Worm (Caenorhabditis elegans) whole organism, young adult: Measurements from ENCODE around the gene dpy-7.
A peak's percentile ranks its signal among the peaks of the same experiment; 100 is the strongest.

Experiments used
- F33H1.4 ChIP-seq: fragments of 200-800 bp; sonication (Bioruptor generic); IDR thresholded peaks from 2 replicates; pipeline ENCODE4 v1.3.6; 2022; ENCODE audit warnings: missing genetic modification reagents, missing genetic modification characterization, missing compliant biosample characterization
- F39B2.1 ChIP-seq: fragments of 200-800 bp; sonication (Bioruptor generic); IDR thresholded peaks from 2 replicates; pipeline ENCODE4 v1.3.6; 2022; ENCODE audit warnings: missing genetic modification reagents, missing genetic modification characterization, missing compliant biosample characterization
- F52B5.7 ChIP-seq: sonication (generic microtip); optimal IDR thresholded peaks from 2 replicates; lab custom pipeline; 2016; ENCODE audit warnings: mild to moderate bottlenecking, missing genetic modification characterization, missing compliant biosample characterization
- F55B11.4 ChIP-seq: sonication (generic microtip); optimal IDR thresholded peaks from 2 replicates; lab custom pipeline; 2016; ENCODE audit warnings: missing compliant biosample characterization, missing genetic modification characterization, borderline replicate concordance; ENCODE audit not compliant: insufficient read depth
- F57A8.1 ChIP-seq: fragments of 200-800 bp; sonication (Bioruptor generic); optimal IDR thresholded peaks from 2 replicates; lab custom pipeline; 2018; ENCODE audit warnings: mild to moderate bottlenecking, missing genetic modification characterization, moderate library complexity, missing compliant biosample characterization
- K12H6.12 ChIP-seq: fragments of 200-800 bp; sonication (Bioruptor generic); optimal IDR thresholded peaks from 2 replicates; lab custom pipeline; 2018; ENCODE audit warnings: mild to moderate bottlenecking, missing genetic modification characterization, missing compliant biosample characterization
- Y53G8AR.9 ChIP-seq: fragments of 200-800 bp; sonication (Bioruptor generic); conservative IDR thresholded peaks from 2 replicates; pipeline ENCODE4 v1.3.6; 2022; ENCODE audit warnings: missing genetic modification reagents, missing genetic modification characterization, missing compliant biosample characterization
- Y79H2A.3 ChIP-seq: fragments of 200-800 bp; sonication (Bioruptor generic); conservative IDR thresholded peaks from 2 replicates; pipeline ENCODE4 v1.3.6; 2022; ENCODE audit warnings: missing genetic modification reagents, missing genetic modification characterization, missing compliant biosample characterization
- aptf-2 ChIP-seq: fragments of 200-800 bp; sonication (Bioruptor generic); conservative IDR thresholded peaks from 2 replicates; pipeline ENCODE4 v1.3.6; 2022; ENCODE audit warnings: missing genetic modification reagents, missing genetic modification characterization, missing compliant biosample characterization
- athp-1 ChIP-seq: sonication (generic microtip); optimal IDR thresholded peaks from 2 replicates; lab custom pipeline; 2017; ENCODE audit warnings: mild to moderate bottlenecking, missing genetic modification characterization, missing compliant biosample characterization
- bed-2 ChIP-seq: fragments of 200-800 bp; sonication (Bioruptor generic); IDR thresholded peaks from 2 replicates; pipeline ENCODE4 v1.3.6; 2022; ENCODE audit warnings: missing genetic modification reagents, missing genetic modification characterization, missing compliant biosample characterization
- cebp-2 ChIP-seq: fragments of 200-800 bp; sonication (Bioruptor generic); IDR thresholded peaks from 2 replicates; pipeline ENCODE4 v1.3.6; 2022; ENCODE audit warnings: missing genetic modification characterization, missing compliant biosample characterization
- ceh-40 ChIP-seq: fragments of 200-800 bp; sonication (Bioruptor generic); IDR thresholded peaks from 2 replicates; pipeline ENCODE4 v1.3.6; 2022; ENCODE audit warnings: missing genetic modification characterization, missing compliant biosample characterization
- ceh-79 ChIP-seq: sonication (generic microtip); optimal IDR thresholded peaks from 2 replicates; lab custom pipeline; 2017; ENCODE audit warnings: mild to moderate bottlenecking, missing genetic modification characterization, missing compliant biosample characterization
- dpl-1 ChIP-seq: fragments of 150-350 bp; optimal IDR thresholded peaks from 2 replicates; lab custom pipeline; 2014; ENCODE audit warnings: missing biosample characterization, missing genetic modification reagents, missing genetic modification characterization
- efl-1 ChIP-seq: fragments of 150-350 bp; optimal IDR thresholded peaks from 2 replicates; lab custom pipeline; 2014; ENCODE audit warnings: missing biosample characterization, missing genetic modification reagents, missing genetic modification characterization
- ekl-4 ChIP-seq: fragments of 200-800 bp; sonication (Bioruptor generic); IDR thresholded peaks from 2 replicates; pipeline ENCODE4 v1.3.6; 2022; ENCODE audit warnings: missing genetic modification reagents, missing genetic modification characterization, missing compliant biosample characterization
- fkh-3 ChIP-seq: sonication (generic microtip); optimal IDR thresholded peaks from 2 replicates; lab custom pipeline; 2016; ENCODE audit warnings: mild to moderate bottlenecking, missing genetic modification characterization, missing compliant biosample characterization
- gei-17 ChIP-seq: fragments of 200-800 bp; sonication (Bioruptor generic); optimal IDR thresholded peaks from 2 replicates; lab custom pipeline; 2018; ENCODE audit warnings: mild to moderate bottlenecking, missing genetic modification characterization, missing compliant biosample characterization
- hmg-20 ChIP-seq: fragments of 200-800 bp; sonication (Bioruptor generic); IDR thresholded peaks from 2 replicates; pipeline ENCODE4 v1.3.6; 2022; ENCODE audit warnings: missing genetic modification reagents, missing genetic modification characterization, missing compliant biosample characterization
- lin-54 ChIP-seq: fragments of 200-800 bp; sonication (Bioruptor generic); optimal IDR thresholded peaks from 2 replicates; lab custom pipeline; 2018; ENCODE audit warnings: mild to moderate bottlenecking, missing genetic modification characterization, missing compliant biosample characterization
- lir-1 ChIP-seq: fragments of 200-800 bp; sonication (Bioruptor generic); conservative IDR thresholded peaks from 2 replicates; pipeline ENCODE4 v1.3.6; 2022; ENCODE audit warnings: missing genetic modification reagents, missing genetic modification characterization, missing compliant biosample characterization
- madf-10 ChIP-seq: sonication (generic microtip); optimal IDR thresholded peaks from 2 replicates; lab custom pipeline; 2016; ENCODE audit warnings: mild to moderate bottlenecking, missing genetic modification characterization, missing compliant biosample characterization
- mes-4 ChIP-seq: sonication (generic microtip); optimal IDR thresholded peaks from 2 replicates; lab custom pipeline; 2016; ENCODE audit warnings: missing genotype, missing genetic modification characterization, missing compliant biosample characterization
- nfya-1 ChIP-seq: sonication (generic microtip); optimal IDR thresholded peaks from 2 replicates; lab custom pipeline; 2017; ENCODE audit warnings: antibody characterized with exemption, missing compliant biosample characterization, missing genetic modification characterization, borderline replicate concordance; ENCODE audit not compliant: insufficient read depth
- nhr-27 ChIP-seq: fragments of 200-800 bp; sonication (Bioruptor generic); optimal IDR thresholded peaks from 2 replicates; lab custom pipeline; 2018; ENCODE audit warnings: mild to moderate bottlenecking, missing genetic modification characterization, moderate library complexity, missing compliant biosample characterization
- pbrm-1 ChIP-seq: fragments of 200-800 bp; sonication (Bioruptor generic); IDR thresholded peaks from 2 replicates; pipeline ENCODE4 v1.3.6; 2022; ENCODE audit warnings: missing genetic modification reagents, missing genetic modification characterization, missing compliant biosample characterization
- repo-1 ChIP-seq: sonication (generic microtip); optimal IDR thresholded peaks from 2 replicates; lab custom pipeline; 2017; ENCODE audit warnings: mild to moderate bottlenecking, missing genetic modification characterization, missing compliant biosample characterization
- snpc-1.1 ChIP-seq: sonication (generic microtip); optimal IDR thresholded peaks from 2 replicates; lab custom pipeline; 2017; ENCODE audit warnings: missing genetic modification characterization, mild to moderate bottlenecking, missing compliant biosample characterization, antibody characterized with exemption, moderate library complexity, missing genotype, missing genetic modification reagents; ENCODE audit not compliant: insufficient read depth
- snpc-1.3 ChIP-seq: sonication (generic microtip); optimal IDR thresholded peaks from 2 replicates; lab custom pipeline; 2017; ENCODE audit warnings: missing genetic modification characterization, mild to moderate bottlenecking, missing compliant biosample characterization, antibody characterized with exemption, moderate library complexity, missing genotype, missing genetic modification reagents; ENCODE audit not compliant: insufficient read depth
- snpc-3.4 ChIP-seq: sonication (generic microtip); optimal IDR thresholded peaks from 2 replicates; lab custom pipeline; 2017; ENCODE audit warnings: missing genetic modification characterization, mild to moderate bottlenecking, missing compliant biosample characterization, antibody characterized with exemption, moderate library complexity, missing genotype, missing genetic modification reagents
- tbx-9 ChIP-seq: sonication (generic microtip); optimal IDR thresholded peaks from 2 replicates; lab custom pipeline; 2016; ENCODE audit warnings: borderline replicate concordance, missing genetic modification characterization, inconsistent platforms, missing compliant biosample characterization
- tlf-1 ChIP-seq: fragments of 200-800 bp; sonication (Bioruptor generic); optimal IDR thresholded peaks from 2 replicates; lab custom pipeline; 2018; ENCODE audit warnings: mild to moderate bottlenecking, missing genetic modification characterization, missing compliant biosample characterization
- unc-62 ChIP-seq: fragments of 150-350 bp; optimal IDR thresholded peaks from 2 replicates; lab custom pipeline; 2014; ENCODE audit warnings: missing biosample characterization, missing genetic modification reagents, missing genetic modification characterization
- zfh-2 ChIP-seq: fragments of 200-800 bp; sonication (Bioruptor generic); conservative IDR thresholded peaks from 2 replicates; pipeline ENCODE4 v1.3.6; 2022; ENCODE audit warnings: missing genetic modification reagents, missing genetic modification characterization, missing compliant biosample characterization
- ztf-22 ChIP-seq: fragments of 200-800 bp; sonication (Bioruptor generic); optimal IDR thresholded peaks from 2 replicates; lab custom pipeline; 2018; ENCODE audit warnings: mild to moderate bottlenecking, missing genetic modification characterization, moderate library complexity, missing compliant biosample characterization

The dpy-7 gene

ce11 chrX:7532632-7533031, 5.0 kb downstream of the dpy-7 start, which contains the start of gene ceh-14:
Gene ceh-14 (minus strand): TSS chrX:7532732.
- TF ChIP-seq dpl-1 (GFP tag; lab: Kevin White, UChicago) (no peak), F33H1.4 (GFP tag; lab: Robert Waterston, UW) (no peak), nhr-27 (tag; lab: Kevin White, UChicago) (no peak), F55B11.4 (tag; lab: Kevin White, UChicago) (no peak), repo-1 (tag; lab: Kevin White, UChicago) (no peak), ztf-22 (no peak), fkh-3 (no peak), snpc-3.4 (no peak), bed-2 (GFP tag; lab: Robert Waterston, UW) (no peak), athp-1 (tag; lab: Kevin White, UChicago) (no peak)

DNA sequence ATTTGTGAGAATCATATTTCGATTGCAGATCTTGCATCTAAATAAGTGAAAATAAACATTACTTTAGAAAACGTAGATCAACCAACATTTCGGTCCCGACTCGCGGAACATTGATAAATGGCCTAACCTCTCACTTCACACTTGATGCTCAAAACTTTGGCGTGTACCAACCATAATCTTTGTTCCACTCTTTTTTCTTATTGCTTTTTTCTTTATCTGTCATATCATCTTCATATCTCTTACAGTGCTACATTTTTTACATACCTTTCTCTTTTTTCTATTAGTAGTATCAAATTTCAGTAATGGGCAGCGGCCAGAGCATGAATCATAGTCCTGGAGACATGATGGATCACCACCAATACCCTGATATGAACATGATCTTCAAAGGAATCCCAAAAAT, 12.3 kb downstream of the dpy-7 start, which contains the start of gene F46C8.3:
Gene F46C8.3 (plus strand): TSS at position 301 of the 400 bp plus-strand sequence.
- no peak for TF ChIP-seq F33H1.4 (GFP tag; lab: Robert Waterston, UW)
- no peak for TF ChIP-seq unc-62
- TF ChIP-seq madf-10 (tag; lab: Kevin White, UChicago) = no peak
- TF ChIP-seq F39B2.1 = no peak
- no peak for TF ChIP-seq zfh-2
- no peak for TF ChIP-seq lin-54 (GFP tag; lab: Kevin White, UChicago)
- no peak for TF ChIP-seq nfya-1
- TF ChIP-seq snpc-1.1 (tag; lab: Kevin White, UChicago) = no peak
- no peak for TF ChIP-seq K12H6.12 (tag; lab: Kevin White, UChicago)
- TF ChIP-seq Y53G8AR.9 (GFP tag; lab: Robert Waterston, UW) = no peak
- TF ChIP-seq ceh-40 (GFP tag; lab: Robert Waterston, UW) = no peak
- TF ChIP-seq tbx-9 = no peak
- TF ChIP-seq mes-4 (tag; lab: Kevin White, UChicago) = no peak
- TF ChIP-seq ceh-79 (tag; lab: Kevin White, UChicago) = no peak
- TF ChIP-seq pbrm-1 (GFP tag; lab: Robert Waterston, UW) = no peak
- no peak for TF ChIP-seq aptf-2 (GFP tag; lab: Robert Waterston, UW)
- TF ChIP-seq cebp-2 (GFP tag; lab: Robert Waterston, UW) = no peak
- TF ChIP-seq ekl-4 = no peak
- TF ChIP-seq lir-1 (GFP tag; lab: Robert Waterston, UW) = no peak
- no peak for TF ChIP-seq efl-1 (GFP tag; lab: Kevin White, UChicago)

- TF ChIP-seq snpc-1.3 (tag; lab: Kevin White, UChicago) = no peak
- no peak for TF ChIP-seq gei-17 (GFP tag; lab: Kevin White, UChicago)
- TF ChIP-seq zfh-2 = 0 out of 2 replicates have a peak, but pooled peaks have one; percentile 29
- no peak for TF ChIP-seq F57A8.1 (GFP tag; lab: Kevin White, UChicago)
Measured at ce11 chrX:7523799-7524198, 13.8 kb downstream of the dpy-7 start.

- TF ChIP-seq F52B5.7 (no peak), gei-17 (GFP tag; lab: Kevin White, UChicago) (no peak), Y79H2A.3 (GFP tag; lab: Robert Waterston, UW) (no peak), tlf-1 (GFP tag; lab: Kevin White, UChicago) (no peak), hmg-20 (GFP tag; lab: Robert Waterston, UW) (no peak), lin-54 (GFP tag; lab: Kevin White, UChicago) (no peak)
Measured at ce11 chrX:7522595-7522994, 15.0 kb downstream of the dpy-7 start.
